Worm (Caenorhabditis elegans) whole organism, midembryonic: Measurements from ENCODE around the gene D1005.6.

Experiments
- T22C8.4 ChIP-seq: fragments of 200-800 bp; sonication (Bioruptor generic); IDR thresholded peaks from 2 replicates; pipeline ENCODE4 v1.3.6; 2022; ENCODE audit warnings: missing genetic modification characterization, missing compliant biosample characterization
- cog-1 ChIP-seq: sonication (generic microtip); optimal IDR thresholded peaks from 2 replicates; lab custom pipeline; 2016; ENCODE audit warnings: missing genetic modification characterization, missing compliant biosample characterization
- flt-1 ChIP-seq: fragments of 200-800 bp; sonication (Bioruptor generic); IDR thresholded peaks from 2 replicates; pipeline ENCODE4 v1.3.6; 2022; ENCODE audit warnings: missing genetic modification characterization, missing compliant biosample characterization
- klf-2 ChIP-seq: fragments of 200-800 bp; sonication (Bioruptor generic); conservative IDR thresholded peaks from 2 replicates; pipeline ENCODE4 v1.3.6; 2022; ENCODE audit warnings: missing genetic modification reagents, missing genetic modification characterization, missing compliant biosample characterization
- med-1 ChIP-seq: sonication (generic microtip); optimal IDR thresholded peaks from 2 replicates; lab custom pipeline; 2017; ENCODE audit warnings: missing genetic modification characterization, mild to moderate bottlenecking, missing compliant biosample characterization, antibody characterized with exemption, missing genetic modification reagents; ENCODE audit not compliant: insufficient read depth
- ref-1 ChIP-seq: fragments of 200-800 bp; sonication (Bioruptor generic); conservative IDR thresholded peaks from 2 replicates; pipeline ENCODE4 v1.3.6; 2022; ENCODE audit warnings: missing genetic modification reagents, missing genetic modification characterization, missing compliant biosample characterization
- tab-1 ChIP-seq: fragments of 200-800 bp; sonication (Bioruptor generic); IDR thresholded peaks from 2 replicates; pipeline ENCODE4 v1.3.6; 2022; ENCODE audit warnings: missing genetic modification characterization, missing compliant biosample characterization
- ztf-23 ChIP-seq: fragments of 200-800 bp; sonication (Bioruptor generic); IDR thresholded peaks from 2 replicates; pipeline ENCODE4 v1.3.6; 2022; ENCODE audit warnings: missing genetic modification reagents, missing genetic modification characterization, missing compliant biosample characterization
- ztf-29 ChIP-seq: fragments of 200-800 bp; sonication (Bioruptor generic); IDR thresholded peaks from 2 replicates; pipeline ENCODE4 v1.3.6; 2022; ENCODE audit warnings: missing genetic modification reagents, missing genetic modification characterization, missing compliant biosample characterization

Gene D1005.6

ce11 chrX:1471232-1471631, 6.6 kb upstream of the D1005.6 start:
- TF ChIP-seq ref-1 (no peak), klf-2 (GFP tag; lab: Robert Waterston, UW) (0 out of 2 replicates have a peak, but pooled peaks have one; percentile 20)

DNA sequence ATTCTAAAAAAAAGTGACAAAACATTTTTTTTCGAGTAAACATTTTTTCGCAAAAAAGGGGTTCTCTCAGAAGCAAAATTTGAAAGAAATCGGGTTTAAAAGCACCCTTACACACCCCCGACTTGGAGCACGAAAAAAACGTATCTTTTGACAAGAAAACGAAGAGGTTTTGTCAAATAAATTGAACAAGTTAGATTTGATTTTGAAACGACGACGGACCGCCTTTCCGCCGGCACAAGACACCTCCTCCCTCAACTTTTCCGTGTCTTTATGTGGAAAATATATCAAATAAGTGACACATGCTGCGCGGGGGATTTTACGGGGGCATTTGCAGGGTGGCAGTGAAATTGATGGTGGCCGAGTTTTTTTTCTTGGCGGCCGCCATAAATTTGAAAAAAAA, 3.5 kb upstream of the D1005.6 start:
- no peak for TF ChIP-seq cog-1 (tag; lab: Kevin White, UChicago)
- no peak for TF ChIP-seq flt-1 (GFP tag; lab: Robert Waterston, UW)

DNA sequence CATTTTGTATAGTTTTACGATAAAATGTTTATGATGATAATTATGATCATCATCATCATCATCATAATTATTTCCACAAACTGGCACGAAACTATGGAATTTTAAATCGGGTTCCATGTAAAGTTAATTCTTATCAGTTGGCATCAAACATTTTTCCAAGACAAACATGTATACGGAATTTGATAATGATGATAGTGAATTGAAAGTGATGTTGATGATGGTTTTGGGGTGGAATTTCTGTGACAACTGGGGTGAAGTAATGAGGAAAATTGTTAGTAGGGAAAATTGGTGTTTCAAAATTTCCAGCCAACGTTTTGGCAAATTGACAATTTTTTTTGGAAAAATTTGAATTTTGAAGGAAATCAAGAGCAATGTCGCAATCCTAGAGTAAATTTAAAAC, 4.8 kb downstream of the D1005.6 start:
- TF ChIP-seq ref-1 (no peak), cog-1 (tag; lab: Kevin White, UChicago) (no peak), tab-1 (no peak), klf-2 (GFP tag; lab: Robert Waterston, UW) (no peak), flt-1 (GFP tag; lab: Robert Waterston, UW) (no peak), med-1 (no peak), ztf-29 (GFP tag; lab: Robert Waterston, UW) (no peak), T22C8.4 (no peak), ztf-23 (GFP tag; lab: Robert Waterston, UW) (no peak)

DNA sequence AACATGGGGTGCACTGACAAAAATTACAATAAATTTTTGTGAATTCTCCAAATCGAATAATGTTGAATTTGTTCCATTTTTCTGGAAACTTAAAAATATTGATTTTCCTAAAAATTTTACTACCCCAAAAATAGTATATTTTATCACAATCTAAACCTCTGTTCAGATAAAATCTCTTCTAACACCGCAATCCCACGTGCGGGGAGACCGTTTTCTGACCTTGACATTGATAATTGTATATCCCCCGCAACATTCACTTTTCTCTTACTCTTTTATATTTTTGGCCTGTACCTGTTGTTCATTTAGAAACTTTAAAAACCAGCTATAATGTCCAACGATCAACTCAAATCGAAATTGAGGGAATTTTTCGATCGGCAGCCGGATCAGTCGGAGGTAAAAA, 5.8 kb downstream of the D1005.6 start, which contains the start of gene D1005.2:
D1005.2 (plus strand) TSS at position 230 of the 400 bp plus-strand sequence.
- TF ChIP-seq ref-1 (no peak), tab-1 (no peak), flt-1 (GFP tag; lab: Robert Waterston, UW) (no peak), klf-2 (GFP tag; lab: Robert Waterston, UW) (no peak), med-1 (no peak), T22C8.4 (no peak)

DNA sequence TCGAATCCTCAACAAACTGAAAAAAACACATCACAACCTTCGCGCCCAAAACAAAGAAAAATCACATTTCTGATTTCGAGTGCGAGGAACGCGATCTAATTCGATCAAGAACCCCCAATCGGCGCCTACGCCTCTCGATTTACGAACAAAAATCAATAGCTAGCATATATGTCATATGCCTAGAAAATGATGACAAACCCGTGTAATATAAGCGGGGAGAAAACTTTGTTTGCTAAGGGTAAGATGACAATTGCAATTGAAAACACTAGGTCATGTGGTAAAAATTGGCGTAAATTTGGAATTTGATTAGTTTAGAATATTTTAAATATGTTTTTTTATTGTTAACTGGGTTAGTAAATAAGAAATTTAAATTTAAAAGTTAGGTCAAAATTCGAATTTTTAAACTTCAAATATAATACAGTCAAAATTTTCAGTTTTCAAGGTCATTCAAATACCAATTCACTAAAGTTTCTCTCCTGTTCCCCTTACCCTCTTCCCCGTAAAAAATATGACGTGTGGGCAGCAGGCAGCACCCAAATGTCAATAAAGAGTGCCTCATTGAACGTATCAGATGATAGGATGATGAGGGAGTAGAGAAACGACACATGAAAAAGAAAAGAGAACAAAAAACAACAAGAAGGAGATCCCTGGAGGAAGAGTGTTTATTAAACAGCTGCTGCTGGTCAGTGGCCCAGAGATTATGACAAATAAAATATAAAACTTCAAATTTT, 8.1 kb downstream of the D1005.6 start:
- TF ChIP-seq ref-1 (no peak), cog-1 (tag; lab: Kevin White, UChicago) (no peak), med-1 (no peak), klf-2 (GFP tag; lab: Robert Waterston, UW) (no peak), tab-1 (no peak), ztf-29 (GFP tag; lab: Robert Waterston, UW) (no peak), T22C8.4 (no peak), ztf-23 (GFP tag; lab: Robert Waterston, UW) (no peak), flt-1 (GFP tag; lab: Robert Waterston, UW) (no peak)

DNA sequence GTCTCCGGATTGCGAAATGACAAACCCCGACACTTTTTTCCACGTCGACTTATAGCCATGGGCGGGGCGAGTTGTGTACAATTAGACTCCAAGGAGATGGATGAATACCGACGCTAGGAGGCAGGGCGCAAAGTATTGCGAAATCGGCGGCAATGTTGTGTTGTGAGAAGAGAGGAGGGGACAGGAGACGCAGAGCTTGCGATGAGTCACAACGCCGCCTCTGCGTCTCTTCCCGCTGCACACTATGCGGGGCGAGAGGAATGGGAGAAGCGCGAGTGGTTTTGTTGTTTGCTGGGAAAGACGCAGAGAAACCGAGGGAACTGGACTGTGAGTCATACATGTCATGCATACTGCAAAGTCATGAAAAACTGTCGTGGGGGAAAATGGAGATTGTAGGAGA, 10.2 kb downstream of the D1005.6 start:
- TF ChIP-seq T22C8.4 (0 out of 2 replicates have a peak, but pooled peaks have one; percentile 10), cog-1 (tag; lab: Kevin White, UChicago) (peak; percentile 90), ztf-23 (GFP tag; lab: Robert Waterston, UW) (peak; percentile 64; the same call in 1 of the 2 replicates), med-1 (no peak), flt-1 (GFP tag; lab: Robert Waterston, UW) (peak; percentile 45)

- TF ChIP-seq ztf-23 (GFP tag; lab: Robert Waterston, UW) (no peak), tab-1 (no peak), cog-1 (tag; lab: Kevin White, UChicago) (no peak), med-1 (no peak), T22C8.4 (no peak), ztf-29 (GFP tag; lab: Robert Waterston, UW) (no peak), flt-1 (GFP tag; lab: Robert Waterston, UW) (no peak), ref-1 (no peak), klf-2 (GFP tag; lab: Robert Waterston, UW) (no peak)
These were observed 10.8 kb downstream of the D1005.6 start, which contains the start of gene cebp-1 for ce11 chrX:1453770-1454169. Gene cebp-1, minus strand, starts transcription at chrX:1453868.

DNA sequence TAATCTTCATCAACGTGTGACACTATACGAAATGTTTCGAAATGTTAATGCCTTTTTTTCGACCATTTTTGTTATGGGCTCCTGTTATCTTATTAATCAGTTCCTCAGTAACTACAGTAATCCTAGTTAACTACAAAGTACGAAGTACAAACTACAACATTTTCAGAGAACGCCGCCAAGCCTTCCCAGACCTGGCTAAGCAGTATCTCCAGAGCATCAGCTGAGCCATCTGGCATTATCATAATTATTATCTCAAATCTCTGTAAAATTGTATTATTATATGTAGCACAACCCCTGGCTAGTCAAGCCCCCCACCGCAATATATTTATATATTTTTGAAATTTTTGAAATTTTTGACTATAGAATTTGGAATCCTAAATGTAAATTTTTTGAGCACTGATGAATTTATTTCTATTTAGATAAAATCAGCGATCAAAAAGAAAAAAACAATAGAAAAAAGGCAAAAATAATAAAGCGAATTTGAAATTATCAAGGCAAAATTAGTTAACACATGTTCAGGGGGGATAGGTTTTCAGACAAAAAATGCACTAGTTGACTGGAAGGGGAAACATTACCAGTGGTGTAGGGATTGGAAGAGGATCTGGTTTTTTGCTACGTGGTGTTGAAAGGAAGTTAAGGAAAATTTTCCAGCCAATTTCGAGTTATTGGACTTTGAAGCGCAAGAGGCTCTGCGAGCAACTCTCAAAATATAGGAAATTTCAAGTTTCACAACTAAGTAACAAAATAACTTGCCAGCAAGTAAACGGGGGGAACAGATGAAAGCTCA, 12.6 kb downstream of the D1005.6 start:
- TF ChIP-seq klf-2 (GFP tag; lab: Robert Waterston, UW), result no peak
- TF ChIP-seq med-1, result no peak
- no peak for TF ChIP-seq cog-1 (tag; lab: Kevin White, UChicago)

DNA sequence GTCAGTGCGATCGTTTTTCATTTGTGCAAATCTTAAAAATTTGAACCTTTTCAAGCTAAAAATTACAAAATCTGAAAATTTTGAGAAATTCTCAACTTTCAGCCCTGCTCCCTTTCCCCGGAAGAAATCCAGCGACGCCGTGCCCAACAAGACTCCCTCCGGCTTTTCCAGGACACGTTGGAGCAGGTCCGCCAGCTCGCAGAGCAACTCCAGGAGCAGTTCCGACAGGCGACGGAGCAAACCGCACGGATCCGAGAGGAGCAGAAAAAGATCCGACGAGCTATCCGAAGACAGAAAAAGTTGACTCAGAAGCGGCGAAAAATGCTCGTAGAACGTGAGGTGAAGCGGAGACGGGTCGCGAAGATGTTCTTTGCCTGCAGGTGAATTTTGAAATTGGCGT, 13.4 kb downstream of the D1005.6 start:
- TF ChIP-seq tab-1 (0 out of 2 replicates have a peak, but pooled peaks have one; percentile 23), ztf-23 (GFP tag; lab: Robert Waterston, UW) (no peak)

DNA sequence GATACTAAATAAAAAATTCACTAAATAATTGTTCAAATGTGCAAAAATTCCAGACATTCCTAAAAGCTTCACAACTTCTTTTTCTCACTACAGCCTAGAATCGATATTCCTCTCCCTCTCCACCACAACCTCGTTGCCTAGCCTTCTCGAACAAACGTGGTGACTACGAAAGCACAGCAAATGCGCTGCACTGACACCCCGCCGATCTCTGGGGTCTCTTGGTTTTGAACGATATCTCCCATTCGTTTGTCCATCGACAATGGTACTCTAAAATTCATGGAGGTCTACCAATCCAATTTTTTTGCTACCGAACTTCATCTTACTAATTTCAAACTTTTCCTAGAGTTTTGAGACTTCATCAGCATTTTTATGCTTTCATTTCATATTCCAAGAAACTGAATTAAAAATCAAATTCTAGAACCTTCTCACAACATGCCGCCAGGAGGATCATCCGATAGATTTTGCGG, 14.2 kb downstream of the D1005.6 start, which contains the start of gene W05H7.1:
W05H7.1 (plus strand) TSS at position 417 of the 467 bp plus-strand sequence.
- TF ChIP-seq flt-1 (GFP tag; lab: Robert Waterston, UW), result no peak
- 0 out of 2 replicates have a peak, but pooled peaks have one; percentile 21 for TF ChIP-seq T22C8.4

DNA sequence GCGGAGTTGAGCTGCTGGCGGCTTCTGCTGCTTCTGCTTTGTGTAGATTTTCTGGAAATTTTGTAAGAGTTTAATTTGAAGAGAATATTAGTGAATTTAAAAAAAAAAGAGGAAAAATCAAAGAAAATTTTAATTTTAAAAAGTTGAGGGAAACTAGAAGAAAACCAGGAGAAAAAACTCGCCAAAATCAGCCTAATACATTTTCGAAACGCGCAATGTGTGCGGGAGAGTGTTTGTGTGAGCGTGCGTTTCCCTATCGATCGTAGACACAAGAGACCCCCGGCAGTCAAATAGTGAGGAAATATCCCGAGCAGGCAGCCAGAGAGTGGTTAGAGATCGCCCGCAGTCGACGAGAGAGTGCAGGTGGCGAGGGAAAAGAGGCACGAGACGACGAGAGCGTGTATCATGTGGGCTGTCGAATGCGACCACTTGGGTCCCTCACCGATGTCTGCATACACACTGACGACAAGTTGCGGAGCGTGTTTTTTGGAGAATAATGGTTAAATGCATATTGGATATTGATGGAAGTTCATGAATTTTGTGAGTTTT, 17.9 kb downstream of the D1005.6 start, which contains the start of gene zfp-3:
zfp-3 (minus strand) TSS at position 51 of the 549 bp plus-strand sequence.
- TF ChIP-seq cog-1 (tag; lab: Kevin White, UChicago), result peak; percentile 86
- TF ChIP-seq flt-1 (GFP tag; lab: Robert Waterston, UW), result no peak; the same call in 1 of the 2 replicates
- no peak for TF ChIP-seq ref-1
- peak; percentile 85 for TF ChIP-seq T22C8.4
